Fruit fly (Drosophila melanogaster) whole organism, embryonic: ENCODE data around the gene HBS1.

Source experiments
- Aef1 ChIP-seq: fragments of 200-800 bp; sonication (Bioruptor generic); IDR thresholded peaks from 3 replicates; pipeline ENCODE4 v1.3.6; 2022; ENCODE audit warnings: missing biosample characterization, missing genetic modification characterization
- Atf6 ChIP-seq: fragments of 200-800 bp; sonication (Bioruptor generic); IDR thresholded peaks from 2 replicates; pipeline ENCODE4 v1.3.6; 2022; ENCODE audit warnings: missing biosample characterization, missing genetic modification characterization
- CG10321 ChIP-seq: fragments of 200-800 bp; sonication (Bioruptor generic); IDR thresholded peaks from 2 replicates; pipeline ENCODE4 v1.3.6; 2022; ENCODE audit warnings: missing biosample characterization, missing genetic modification characterization
- CG10543 ChIP-seq: fragments of 200-800 bp; sonication (Bioruptor generic); optimal IDR thresholded peaks from 3 replicates; lab custom pipeline; 2017; ENCODE audit warnings: missing biosample characterization, mild to moderate bottlenecking, missing genetic modification characterization, moderate library complexity
- CG10654 ChIP-seq: fragments of 200-800 bp; sonication (Bioruptor generic); optimal IDR thresholded peaks from 2 replicates; lab custom pipeline; 2016; ENCODE audit warnings: missing biosample characterization, missing genetic modification characterization
- CG10959 ChIP-seq: fragments of 200-800 bp; sonication (Bioruptor generic); IDR thresholded peaks from 2 replicates; pipeline ENCODE4 v1.3.6; 2022; ENCODE audit warnings: missing biosample characterization, missing genetic modification characterization
- CG11085 ChIP-seq: fragments of 200-800 bp; sonication (Bioruptor generic); IDR thresholded peaks from 2 replicates; pipeline ENCODE4 v1.3.6; 2022; ENCODE audit warnings: missing biosample characterization, missing genetic modification characterization
- CG12155 ChIP-seq: fragments of 200-800 bp; sonication (Bioruptor generic); optimal IDR thresholded peaks from 3 replicates; lab custom pipeline; 2016; ENCODE audit warnings: missing biosample characterization, missing genetic modification characterization
- CG12942 ChIP-seq: fragments of 200-800 bp; sonication (Bioruptor generic); optimal IDR thresholded peaks from 3 replicates; lab custom pipeline; 2016; ENCODE audit warnings: missing biosample characterization, missing genetic modification characterization
- CG13123 ChIP-seq: fragments of 200-800 bp; sonication (Bioruptor generic); optimal IDR thresholded peaks from 2 replicates; lab custom pipeline; 2016; ENCODE audit warnings: missing biosample characterization, missing genetic modification characterization
- CG14050 ChIP-seq: fragments of 200-800 bp; sonication (Bioruptor generic); IDR thresholded peaks from 3 replicates; pipeline ENCODE4 v1.3.6; 2022; ENCODE audit warnings: missing biosample characterization, missing genetic modification characterization
- CG15011 ChIP-seq: fragments of 200-800 bp; sonication (Bioruptor generic); optimal IDR thresholded peaks from 3 replicates; lab custom pipeline; 2018; ENCODE audit warnings: missing biosample characterization, mild to moderate bottlenecking, missing genetic modification characterization
- CG15601 ChIP-seq: fragments of 200-800 bp; sonication (Bioruptor generic); optimal IDR thresholded peaks from 3 replicates; lab custom pipeline; 2019; ENCODE audit warnings: missing biosample characterization, mild to moderate bottlenecking, missing genetic modification characterization, moderate library complexity
- CG17361 ChIP-seq: fragments of 200-800 bp; sonication (Bioruptor generic); IDR thresholded peaks from 3 replicates; pipeline ENCODE4 v1.3.6; 2022; ENCODE audit warnings: missing biosample characterization, missing genetic modification characterization
- CG2202 ChIP-seq: fragments of 200-800 bp; sonication (Bioruptor generic); optimal IDR thresholded peaks from 2 replicates; lab custom pipeline; 2018; ENCODE audit warnings: missing biosample characterization, mild to moderate bottlenecking, missing genetic modification characterization
- CG3407 ChIP-seq: fragments of 200-800 bp; sonication (Bioruptor generic); optimal IDR thresholded peaks from 2 replicates; lab custom pipeline; 2018; ENCODE audit warnings: missing biosample characterization, mild to moderate bottlenecking, missing genetic modification characterization
- CG3847 ChIP-seq: fragments of 200-800 bp; sonication (Bioruptor generic); IDR thresholded peaks from 2 replicates; pipeline ENCODE4 v1.3.6; 2022; ENCODE audit warnings: missing biosample characterization, missing genetic modification characterization
- CG42726 ChIP-seq: fragments of 200-800 bp; sonication (Bioruptor generic); IDR thresholded peaks from 2 replicates; pipeline ENCODE4 v1.3.6; 2022; ENCODE audit warnings: missing biosample characterization, missing genetic modification characterization; ENCODE audit not compliant: partially characterized antibody
- CG43689 ChIP-seq: fragments of 200-800 bp; sonication (Bioruptor generic); IDR thresholded peaks from 2 replicates; pipeline ENCODE4 v1.3.6; 2022; ENCODE audit warnings: missing biosample characterization, missing genetic modification characterization
- CG4730 ChIP-seq: fragments of 200-800 bp; sonication (Bioruptor generic); IDR thresholded peaks from 2 replicates; pipeline ENCODE4 v1.3.6; 2022; ENCODE audit warnings: missing biosample characterization, missing genetic modification characterization
- CG6689 ChIP-seq: fragments of 200-800 bp; sonication (Bioruptor generic); IDR thresholded peaks from 2 replicates; pipeline ENCODE4 v1.3.6; 2022; ENCODE audit warnings: missing biosample characterization, missing genetic modification characterization
- CG8359 ChIP-seq: fragments of 200-800 bp; sonication (Bioruptor generic); optimal IDR thresholded peaks from 2 replicates; lab custom pipeline; 2017; ENCODE audit warnings: missing biosample characterization, mild to moderate bottlenecking, missing genetic modification characterization, borderline replicate concordance
- CG8765 ChIP-seq: fragments of 200-800 bp; sonication (Bioruptor generic); IDR thresholded peaks from 2 replicates; pipeline ENCODE4 v1.3.6; 2022; ENCODE audit warnings: missing biosample characterization, missing genetic modification characterization
- CoRest ChIP-seq: fragments of 200-800 bp; sonication (Bioruptor generic); optimal IDR thresholded peaks from 3 replicates; lab custom pipeline; 2018; ENCODE audit warnings: missing biosample characterization, mild to moderate bottlenecking, missing genetic modification characterization, moderate library complexity
- Dfd ChIP-seq, 2 experiments: fragments of >200 bp; optimal IDR thresholded peaks; 2 replicates each; lab custom pipeline; 2017; ENCODE audit warnings: missing biosample characterization in 2 of 2, missing genetic modification characterization in 2 of 2
- Dref ChIP-seq: fragments of 200-800 bp; sonication (Bioruptor generic); IDR thresholded peaks from 2 replicates; pipeline ENCODE4 v1.3.6; 2022; ENCODE audit warnings: missing biosample characterization, missing genetic modification characterization
- MTF-1 ChIP-seq: fragments of 200-800 bp; sonication (Bioruptor generic); optimal IDR thresholded peaks from 2 replicates; lab custom pipeline; 2018; ENCODE audit warnings: missing biosample characterization, mild to moderate bottlenecking, missing genetic modification characterization, borderline replicate concordance
- Max ChIP-seq: fragments of 200-800 bp; sonication (Bioruptor generic); optimal IDR thresholded peaks from 2 replicates; lab custom pipeline; 2016; ENCODE audit warnings: missing biosample characterization, mild to moderate bottlenecking, missing genetic modification characterization
- Six4 ChIP-seq: fragments of 200-800 bp; sonication (Bioruptor generic); optimal IDR thresholded peaks from 2 replicates; lab custom pipeline; 2016; ENCODE audit warnings: missing biosample characterization, missing genetic modification characterization
- Ssrp ChIP-seq: fragments of 200-800 bp; sonication (Bioruptor generic); optimal IDR thresholded peaks from 2 replicates; lab custom pipeline; 2018; ENCODE audit warnings: missing biosample characterization, mild to moderate bottlenecking, missing genetic modification characterization, moderate library complexity
- Xrp1 ChIP-seq: fragments of 200-800 bp; sonication (Bioruptor generic); IDR thresholded peaks from 2 replicates; pipeline ENCODE4 v1.3.6; 2022; ENCODE audit warnings: missing biosample characterization, missing genetic modification characterization
- bowl ChIP-seq: fragments of 200-800 bp; sonication (Bioruptor generic); IDR thresholded peaks from 2 replicates; pipeline ENCODE4 v1.3.6; 2022; ENCODE audit warnings: missing biosample characterization, missing genetic modification characterization
- cato ChIP-seq: fragments of 200-800 bp; sonication (Bioruptor generic); optimal IDR thresholded peaks from 2 replicates; lab custom pipeline; 2016; ENCODE audit warnings: missing biosample characterization, missing genetic modification characterization, borderline replicate concordance
- ci ChIP-seq: fragments of 200-800 bp; sonication (Bioruptor generic); IDR thresholded peaks from 3 replicates; pipeline ENCODE4 v1.3.6; 2022; ENCODE audit warnings: missing biosample characterization, missing genetic modification characterization
- fd64A ChIP-seq: fragments of 200-800 bp; sonication (Bioruptor generic); optimal IDR thresholded peaks from 3 replicates; lab custom pipeline; 2018; ENCODE audit warnings: missing biosample characterization, mild to moderate bottlenecking, missing genetic modification characterization
- jing ChIP-seq: fragments of 200-800 bp; sonication (Bioruptor generic); optimal IDR thresholded peaks from 2 replicates; lab custom pipeline; 2018; ENCODE audit warnings: missing biosample characterization, mild to moderate bottlenecking, missing genetic modification characterization
- maf-S ChIP-seq: fragments of 200-800 bp; sonication (Bioruptor generic); optimal IDR thresholded peaks from 2 replicates; lab custom pipeline; 2016; ENCODE audit warnings: missing biosample characterization, missing genetic modification characterization
- prd ChIP-seq, 3 experiments: fragments of >200 bp in 2 of 3; fragments of 200-800 bp in 1 of 3; sonication (Bioruptor generic) in 1 of 3; optimal IDR thresholded peaks in 2 of 3; IDR thresholded peaks in 1 of 3; 2 replicates in 2 of 3; 3 replicates in 1 of 3; pipeline versions ENCODE4 v1.3.6 to Lab custom; 2017 to 2022; ENCODE audit warnings: missing biosample characterization in 1 of 3, missing genetic modification characterization in 1 of 3
- pum ChIP-seq: fragments of 200-800 bp; sonication (Bioruptor generic); optimal IDR thresholded peaks from 2 replicates; lab custom pipeline; 2016; ENCODE audit warnings: missing biosample characterization, missing genetic modification characterization
- ranshi ChIP-seq: fragments of 200-800 bp; sonication (Bioruptor generic); IDR thresholded peaks from 2 replicates; pipeline ENCODE4 v1.3.6; 2022; ENCODE audit warnings: missing biosample characterization, missing genetic modification characterization
- rib ChIP-seq: fragments of 200-800 bp; sonication (Bioruptor generic); IDR thresholded peaks from 2 replicates; pipeline ENCODE4 v1.3.6; 2022; ENCODE audit warnings: missing biosample characterization, missing genetic modification characterization
- schlank ChIP-seq: fragments of 200-800 bp; sonication (Bioruptor generic); optimal IDR thresholded peaks from 2 replicates; lab custom pipeline; 2018; ENCODE audit warnings: missing biosample characterization, mild to moderate bottlenecking, missing genetic modification characterization
- sd ChIP-seq: fragments of 200-800 bp; sonication (Bioruptor generic); optimal IDR thresholded peaks from 3 replicates; lab custom pipeline; 2018; ENCODE audit warnings: missing biosample characterization, mild to moderate bottlenecking, missing genetic modification characterization, moderate library complexity
- shn ChIP-seq: fragments of 200-800 bp; sonication (Bioruptor generic); optimal IDR thresholded peaks from 3 replicates; lab custom pipeline; 2016; ENCODE audit warnings: missing biosample characterization, missing genetic modification characterization
- ssp ChIP-seq: fragments of 200-800 bp; sonication (Bioruptor generic); IDR thresholded peaks from 2 replicates; pipeline ENCODE4 v1.3.6; 2022; ENCODE audit warnings: missing biosample characterization, missing genetic modification characterization
- stwl ChIP-seq: fragments of 200-800 bp; sonication (Bioruptor generic); optimal IDR thresholded peaks from 3 replicates; lab custom pipeline; 2018; ENCODE audit warnings: missing biosample characterization, mild to moderate bottlenecking, missing genetic modification characterization, moderate library complexity
- sug ChIP-seq: fragments of 200-800 bp; optimal IDR thresholded peaks from 2 replicates; lab custom pipeline; 2019; ENCODE audit warnings: missing biosample characterization, mild to moderate bottlenecking, missing genetic modification characterization, moderate library complexity
- tap ChIP-seq: fragments of 200-800 bp; optimal IDR thresholded peaks from 3 replicates; lab custom pipeline; 2019; ENCODE audit warnings: missing biosample characterization, mild to moderate bottlenecking, missing genetic modification characterization, moderate library complexity
- toy ChIP-seq: fragments of 200-800 bp; sonication (Bioruptor generic); IDR thresholded peaks from 2 replicates; pipeline ENCODE4 v1.3.6; 2022; ENCODE audit warnings: missing biosample characterization, missing genetic modification characterization
- unpg ChIP-seq: fragments of 200-800 bp; sonication (Bioruptor generic); optimal IDR thresholded peaks from 3 replicates; lab custom pipeline; 2018; ENCODE audit warnings: missing biosample characterization, mild to moderate bottlenecking, missing genetic modification characterization, moderate library complexity

HBS1 gene

DNA sequence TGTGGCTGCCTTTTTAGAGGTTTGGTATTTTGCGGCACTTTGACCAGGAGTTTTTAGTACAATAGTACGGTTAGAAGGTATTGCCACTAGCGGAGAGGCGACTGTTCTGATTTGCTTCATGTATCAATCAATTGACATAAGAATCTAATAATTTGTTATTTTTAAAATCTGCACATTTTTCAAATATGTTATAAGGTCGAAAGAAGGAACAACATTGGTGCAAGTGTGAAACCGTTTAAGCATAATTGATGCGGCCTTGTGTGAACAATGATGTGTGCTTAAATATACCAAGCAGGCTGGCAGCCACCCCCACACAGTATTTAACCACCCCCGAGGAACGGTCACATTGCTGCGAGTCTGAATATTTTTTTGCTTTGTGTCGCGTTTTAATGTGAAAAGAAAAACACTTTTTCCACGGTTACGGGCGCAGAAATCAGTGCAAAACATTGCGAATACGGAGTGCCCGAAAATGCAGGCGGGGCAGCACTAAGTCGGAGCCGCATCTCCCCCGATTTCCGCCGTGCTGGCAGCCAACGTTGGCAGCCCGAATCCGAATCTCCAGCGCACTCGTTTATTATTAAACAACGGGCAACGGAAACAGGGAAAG, at the start of gene HBS1, which contains the start of gene CG12025 (continued):
- peak; percentile 53 for TF ChIP-seq sd (tag; lab: Kevin White, UChicago)
- peak; percentile 29 for TF ChIP-seq CG3407
- no peak for TF ChIP-seq CG10321 (GFP tag; lab: Robert Waterston, UW)
- TF ChIP-seq Ssrp = peak; percentile 50
- TF ChIP-seq bowl (GFP tag; lab: Robert Waterston, UW) = no peak
- TF ChIP-seq CG42726 (GFP tag; lab: Robert Waterston, UW) = no peak
- no peak for TF ChIP-seq CG8359 (GFP tag; lab: Kevin White, UChicago)
- TF ChIP-seq CG17361 (GFP tag; lab: Robert Waterston, UW) = peak; percentile 73
- no peak for TF ChIP-seq CG14050 (GFP tag; lab: Robert Waterston, UW)
- TF ChIP-seq CG10959 (GFP tag; lab: Robert Waterston, UW) = no peak
- TF ChIP-seq Atf6 = peak; percentile 59
- peak; percentile 58 for TF ChIP-seq stwl (tag; lab: Kevin White, UChicago)
- no peak for TF ChIP-seq maf-S (GFP tag; lab: Kevin White, UChicago)
- TF ChIP-seq CoRest (tag; lab: Kevin White, UChicago) = peak; percentile 73
- TF ChIP-seq CG4730 (GFP tag; lab: Robert Waterston, UW) = no peak
- peak; percentile 71 for TF ChIP-seq CG6689 (GFP tag; lab: Robert Waterston, UW)
- peak; percentile 7 for TF ChIP-seq CG13123 (GFP tag; lab: Kevin White, UChicago)
- no peak for TF ChIP-seq ci
- no peak for TF ChIP-seq fd64A (GFP tag; lab: Kevin White, UChicago)
- peak; percentile 26; the same call in 1 of the 2 replicates for TF ChIP-seq ranshi (GFP tag; lab: Robert Waterston, UW)
- TF ChIP-seq CG10654 (GFP tag; lab: Kevin White, UChicago) = no peak
- TF ChIP-seq Dfd (GFP tag; optimal IDR thresholded peaks at IDR 0.05; lab: Kevin White, UChicago) = peak in 1 of 2 experiments; percentile 6
- TF ChIP-seq pum (GFP tag; lab: Kevin White, UChicago) = peak; percentile 75
- TF ChIP-seq Max = peak; percentile 39
- TF ChIP-seq Xrp1 (GFP tag; lab: Robert Waterston, UW) = no peak; the same call in none of the 2 replicates
- no peak for TF ChIP-seq rib
- TF ChIP-seq tap (tag; lab: Kevin White, UChicago) = no peak
- TF ChIP-seq CG12942 (GFP tag; lab: Kevin White, UChicago) = peak; percentile 9
- TF ChIP-seq MTF-1 (GFP tag; lab: Kevin White, UChicago) = no peak
- TF ChIP-seq CG11085 (GFP tag; lab: Robert Waterston, UW) = peak; percentile 53; the same call in 1 of the 2 replicates
- no peak for TF ChIP-seq jing (GFP tag; lab: Kevin White, UChicago)
- peak; percentile 6 for TF ChIP-seq CG10543 (GFP tag; lab: Kevin White, UChicago)
- TF ChIP-seq CG15601 = peak; percentile 39
- no peak for TF ChIP-seq Six4 (GFP tag; lab: Kevin White, UChicago)
- peak; percentile 96 for TF ChIP-seq ssp (GFP tag; lab: Robert Waterston, UW)
- TF ChIP-seq sug (tag; lab: Kevin White, UChicago) = peak; percentile 71
- peak; percentile 59 for TF ChIP-seq shn (GFP tag; lab: Kevin White, UChicago)
- no peak for TF ChIP-seq CG15011 (GFP tag; lab: Kevin White, UChicago)
- no peak for TF ChIP-seq CG8765 (GFP tag; lab: Robert Waterston, UW)
- peak; percentile 6 for TF ChIP-seq CG2202
- TF ChIP-seq cato = no peak
- peak; percentile 57 for TF ChIP-seq Aef1 (GFP tag; lab: Robert Waterston, UW)
- TF ChIP-seq CG3847 (GFP tag; lab: Robert Waterston, UW) = peak; percentile 71
- TF ChIP-seq CG12155 = peak; percentile 56
- TF ChIP-seq schlank (tag; lab: Kevin White, UChicago) = no peak
- peak; percentile 40 for TF ChIP-seq unpg (GFP tag; lab: Kevin White, UChicago)
- no peak for TF ChIP-seq CG43689
- TF ChIP-seq Dref (GFP tag; lab: Robert Waterston, UW) = no peak
- TF ChIP-seq toy (GFP tag; lab: Robert Waterston, UW) = no peak
- TF ChIP-seq prd (optimal IDR thresholded peaks at IDR 0.05; lab: Kevin White, UChicago) = no peak
- TF ChIP-seq prd (GFP tag; IDR thresholded peaks at IDR 0.05; lab: Robert Waterston, UW) = peak; percentile 61; the same call in 1 of the 3 replicates
